Worm (Caenorhabditis elegans): Measurements from ENCODE around the gene C08G5.6.

DNA sequence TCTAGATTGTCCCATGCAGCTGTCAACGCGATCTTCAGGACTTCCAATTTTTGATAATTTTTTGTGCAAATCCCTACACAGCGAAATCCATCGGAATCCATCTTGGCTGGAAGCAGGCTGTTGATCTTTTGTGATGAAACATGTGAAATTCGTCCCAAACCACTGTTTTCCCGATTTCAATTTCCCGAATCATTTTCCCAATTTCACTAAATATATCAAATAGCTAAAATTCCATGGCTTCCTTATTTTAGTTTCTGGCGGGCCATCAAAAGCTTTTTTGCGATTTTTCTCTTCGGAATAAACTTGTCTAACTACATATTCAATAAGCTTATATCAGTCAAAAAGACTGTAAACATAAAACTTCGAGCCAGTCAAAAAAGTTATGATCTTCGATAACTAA is 51.2 kb downstream of the C08G5.6 start, which contains the start of gene F46F5.8:
- no peak for TF ChIP-seq him-1 (tag; optimal IDR thresholded peaks at IDR 0.05)
- TF ChIP-seq dao-5 (tag; optimal IDR thresholded peaks at IDR 0.05), result no peak

All from whole organism, L4/young adult.